Fruit fly (Drosophila melanogaster): ENCODE measurements around the gene r-cup.

Gene r-cup

dm6 chrX:21060579-21060978 is 34.9 kb upstream of the r-cup start:
- TF ChIP-seq Myc (optimal IDR thresholded peaks at IDR 0.05) (peak; percentile 55), HLH106 (tag; optimal IDR thresholded peaks at IDR 0.05) (no peak), psq (GFP tag; optimal IDR thresholded peaks at IDR 0.05) (peak; percentile 71)

- no peak for TF ChIP-seq Vsx2 (GFP tag; optimal IDR thresholded peaks at IDR 0.05; ENCODE audit: partially characterized antibody)
- TF ChIP-seq HLH106 (tag; optimal IDR thresholded peaks at IDR 0.05), result peak; percentile 36
- TF ChIP-seq usp (GFP tag; optimal IDR thresholded peaks at IDR 0.05), result no peak
- peak; percentile 77 for TF ChIP-seq Sp1 (GFP tag; optimal IDR thresholded peaks at IDR 0.05)
- TF ChIP-seq Myc (optimal IDR thresholded peaks at IDR 0.05), result no peak
- TF ChIP-seq fru (GFP tag; optimal IDR thresholded peaks at IDR 0.05), result peak; percentile 70
- peak; percentile 67 for TF ChIP-seq rgr (GFP tag; optimal IDR thresholded peaks at IDR 0.05)
- peak; percentile 74 for TF ChIP-seq Hnf4 (GFP tag; optimal IDR thresholded peaks at IDR 0.05)
- peak; percentile 36 for TF ChIP-seq Rel (GFP tag; optimal IDR thresholded peaks at IDR 0.05)
- no peak for TF ChIP-seq Rel (tag; optimal IDR thresholded peaks at IDR 0.05)
- peak; percentile 15 to 64 for TF ChIP-seq foxo (GFP tag; optimal IDR thresholded peaks at IDR 0.05)
- TF ChIP-seq N (GFP tag; optimal IDR thresholded peaks at IDR 0.05), result no peak
- TF ChIP-seq dsf (GFP tag; optimal IDR thresholded peaks at IDR 0.05; ENCODE audit: borderline replicate concordance), result no peak
- no peak for TF ChIP-seq lola (GFP tag; optimal IDR thresholded peaks at IDR 0.05)
- peak; percentile 91 for TF ChIP-seq sv (GFP tag; optimal IDR thresholded peaks at IDR 0.05)
- peak; percentile 64 for TF ChIP-seq h (GFP tag; optimal IDR thresholded peaks at IDR 0.05)
- TF ChIP-seq Hr78 (GFP tag; optimal IDR thresholded peaks at IDR 0.05), result no peak
- peak; percentile 7 for TF ChIP-seq brk (GFP tag; optimal IDR thresholded peaks at IDR 0.05)
- no peak for TF ChIP-seq Dfd (GFP tag; optimal IDR thresholded peaks at IDR 0.05)
- peak; percentile 74 for TF ChIP-seq ey (GFP tag; optimal IDR thresholded peaks at IDR 0.05)
- no peak for TF ChIP-seq pan (optimal IDR thresholded peaks at IDR 0.05)
- TF ChIP-seq CrebA (GFP tag; optimal IDR thresholded peaks at IDR 0.05; ENCODE audit: borderline replicate concordance), result no peak
- TF ChIP-seq dl (GFP tag; optimal IDR thresholded peaks at IDR 0.05; ENCODE audit: insufficient read depth in 1 of 2, partially characterized antibody in 2 of 2), result no peak
- no peak for TF ChIP-seq Dif (GFP tag; optimal IDR thresholded peaks at IDR 0.05; ENCODE audit: partially characterized antibody)
- no peak for TF ChIP-seq Hr83 (GFP tag; optimal IDR thresholded peaks at IDR 0.05; ENCODE audit: poor library complexity, severe bottlenecking)
- no peak for TF ChIP-seq Mio (GFP tag; optimal IDR thresholded peaks at IDR 0.05)
- peak; percentile 66 for TF ChIP-seq OdsH (GFP tag; optimal IDR thresholded peaks at IDR 0.05)
- TF ChIP-seq CG9705 (GFP tag; optimal IDR thresholded peaks at IDR 0.05), result no peak
- TF ChIP-seq tai (GFP tag; optimal IDR thresholded peaks at IDR 0.05), result peak; percentile 22
- TF ChIP-seq CG32264 (GFP tag; optimal IDR thresholded peaks at IDR 0.05), result peak; percentile 43
- TF ChIP-seq Jra (GFP tag; optimal IDR thresholded peaks at IDR 0.05), result peak; percentile 32
- TF ChIP-seq GATAd (GFP tag; optimal IDR thresholded peaks at IDR 0.05), result no peak
- TF ChIP-seq Abd-B (GFP tag; optimal IDR thresholded peaks at IDR 0.05), result no peak
- TF ChIP-seq woc (GFP tag; optimal IDR thresholded peaks at IDR 0.05), result peak; percentile 29
- no peak for TF ChIP-seq sage (GFP tag; optimal IDR thresholded peaks at IDR 0.05)
- peak; percentile 82 for TF ChIP-seq br (GFP tag; optimal IDR thresholded peaks at IDR 0.05)
- TF ChIP-seq dmrt93B (GFP tag; optimal IDR thresholded peaks at IDR 0.05), result peak; percentile 32
- peak; percentile 64 for TF ChIP-seq psq (GFP tag; optimal IDR thresholded peaks at IDR 0.05)
Observed at dm6 chrX:21058991-21059390, 33.3 kb upstream of the r-cup start.

- TF ChIP-seq br (GFP tag; optimal IDR thresholded peaks at IDR 0.05) (no peak), Myc (optimal IDR thresholded peaks at IDR 0.05) (no peak), HLH106 (tag; optimal IDR thresholded peaks at IDR 0.05) (no peak), N (GFP tag; optimal IDR thresholded peaks at IDR 0.05) (no peak), psq (GFP tag; optimal IDR thresholded peaks at IDR 0.05) (no peak), Dif (GFP tag; optimal IDR thresholded peaks at IDR 0.05; ENCODE audit: partially characterized antibody) (no peak)
Observed at dm6 chrX:21058437-21058836, 32.7 kb upstream of the r-cup start.
